Fruit fly (Drosophila melanogaster) whole organism, embryonic: ENCODE measurements around the gene Csk.
A peak's percentile ranks its signal among the peaks of the same experiment; 100 is the strongest.

ENCODE experiments used
- Atf-2 ChIP-seq: fragments of 200-800 bp; sonication (Bioruptor generic); optimal IDR thresholded peaks from 2 replicates; lab custom pipeline; 2016; ENCODE audit warnings: missing biosample characterization, missing genetic modification characterization
- BtbVII ChIP-seq: fragments of 200-800 bp; sonication (Bioruptor generic); optimal IDR thresholded peaks from 3 replicates; lab custom pipeline; 2017; ENCODE audit warnings: missing biosample characterization, mild to moderate bottlenecking, missing genetic modification characterization
- CG10959 ChIP-seq: fragments of 200-800 bp; sonication (Bioruptor generic); IDR thresholded peaks from 2 replicates; pipeline ENCODE4 v1.3.6; 2022; ENCODE audit warnings: missing biosample characterization, missing genetic modification characterization
- CG12299 ChIP-seq: fragments of 200-800 bp; sonication (Bioruptor generic); optimal IDR thresholded peaks from 2 replicates; lab custom pipeline; 2018; ENCODE audit warnings: missing biosample characterization, mild to moderate bottlenecking, missing genetic modification characterization
- CG1603 ChIP-seq: fragments of 200-800 bp; sonication (Bioruptor generic); optimal IDR thresholded peaks from 2 replicates; lab custom pipeline; 2019; ENCODE audit warnings: missing biosample characterization, mild to moderate bottlenecking, missing genetic modification characterization, moderate library complexity
- CG16813 ChIP-seq: fragments of 200-800 bp; sonication (Bioruptor generic); IDR thresholded peaks from 3 replicates; pipeline ENCODE4 v1.3.6; 2022; ENCODE audit warnings: missing biosample characterization, missing genetic modification characterization; ENCODE audit not compliant: partially characterized antibody
- CG17568 ChIP-seq: fragments of 200-800 bp; sonication (Bioruptor generic); optimal IDR thresholded peaks from 2 replicates; lab custom pipeline; 2018; ENCODE audit warnings: missing biosample characterization, mild to moderate bottlenecking, missing genetic modification characterization, moderate library complexity
- CG2875 ChIP-seq: fragments of 200-800 bp; sonication (Bioruptor generic); optimal IDR thresholded peaks from 2 replicates; lab custom pipeline; 2017; ENCODE audit warnings: missing biosample characterization, mild to moderate bottlenecking, missing genetic modification characterization, missing genetic modification reagents
- CG31441 ChIP-seq: fragments of 200-800 bp; sonication (Bioruptor generic); IDR thresholded peaks from 2 replicates; pipeline ENCODE4 v1.3.6; 2022; ENCODE audit warnings: missing biosample characterization, missing genetic modification characterization
- CG3995 ChIP-seq: fragments of 200-800 bp; sonication (Bioruptor generic); optimal IDR thresholded peaks from 3 replicates; lab custom pipeline; 2016; ENCODE audit warnings: missing biosample characterization, missing genetic modification characterization
- CG4617 ChIP-seq: fragments of 200-800 bp; sonication (Bioruptor generic); optimal IDR thresholded peaks from 3 replicates; lab custom pipeline; 2016; ENCODE audit warnings: missing biosample characterization, missing genetic modification characterization, borderline replicate concordance
- CG6272 ChIP-seq: fragments of 200-800 bp; sonication (Bioruptor generic); IDR thresholded peaks from 2 replicates; pipeline ENCODE4 v1.3.6; 2022; ENCODE audit warnings: missing biosample characterization, missing genetic modification characterization
- CG7928 ChIP-seq: fragments of 200-800 bp; sonication (Bioruptor generic); optimal IDR thresholded peaks from 2 replicates; lab custom pipeline; 2017; ENCODE audit warnings: missing biosample characterization, mild to moderate bottlenecking, missing genetic modification characterization
- CG8089 ChIP-seq: fragments of 200-800 bp; sonication (Bioruptor generic); optimal IDR thresholded peaks from 3 replicates; lab custom pipeline; 2016; ENCODE audit warnings: missing biosample characterization, missing genetic modification characterization
- CG8281 ChIP-seq: fragments of 200-800 bp; sonication (Bioruptor generic); optimal IDR thresholded peaks from 2 replicates; lab custom pipeline; 2018; ENCODE audit warnings: missing biosample characterization, mild to moderate bottlenecking, missing genetic modification characterization, moderate library complexity
- CG8944 ChIP-seq: fragments of 200-800 bp; sonication (Bioruptor generic); optimal IDR thresholded peaks from 3 replicates; lab custom pipeline; 2016; ENCODE audit warnings: missing biosample characterization, missing genetic modification characterization
- CG9215 ChIP-seq: fragments of 200-800 bp; sonication (Bioruptor generic); IDR thresholded peaks from 2 replicates; pipeline ENCODE4 v1.3.6; 2022; ENCODE audit warnings: missing biosample characterization, missing genetic modification characterization
- D ChIP-seq, 2 experiments: fragments of 200-800 bp in 1 of 2; fragments of >200 bp in 1 of 2; sonication (Bioruptor generic) in 1 of 2; optimal IDR thresholded peaks; 2 replicates in 1 of 2; 3 replicates in 1 of 2; lab custom pipeline; 2017; ENCODE audit warnings: mild to moderate bottlenecking in 1 of 2, missing biosample characterization in 1 of 2, missing genetic modification characterization in 1 of 2, missing genetic modification reagents in 1 of 2
- Ets65A ChIP-seq: fragments of 200-800 bp; sonication (Bioruptor generic); peaks from one replicate; lab custom pipeline; 2016; ENCODE audit warnings: missing biosample characterization, missing genetic modification characterization
- Fer3 ChIP-seq: fragments of 200-800 bp; sonication (Bioruptor generic); optimal IDR thresholded peaks from 2 replicates; lab custom pipeline; 2018; ENCODE audit warnings: missing biosample characterization, mild to moderate bottlenecking, missing genetic modification characterization, moderate library complexity
- H15 ChIP-seq: fragments of 200-800 bp; sonication (Bioruptor generic); IDR thresholded peaks from 3 replicates; pipeline ENCODE4 v1.3.6; 2022; ENCODE audit warnings: missing biosample characterization, missing genetic modification characterization
- H2.0 ChIP-seq: fragments of 200-800 bp; sonication (Bioruptor generic); IDR thresholded peaks from 2 replicates; pipeline ENCODE4 v1.3.6; 2022; ENCODE audit warnings: missing biosample characterization, missing genetic modification characterization
- Hey ChIP-seq: fragments of 200-800 bp; sonication (Bioruptor generic); optimal IDR thresholded peaks from 3 replicates; lab custom pipeline; 2018; ENCODE audit warnings: missing biosample characterization, mild to moderate bottlenecking, missing genetic modification characterization
- Hmr ChIP-seq: fragments of 200-800 bp; sonication (Bioruptor generic); optimal IDR thresholded peaks from 3 replicates; lab custom pipeline; 2017; ENCODE audit warnings: mild to moderate bottlenecking, missing biosample characterization, missing genetic modification reagents, missing genetic modification characterization
- Hr51 ChIP-seq, 2 experiments: fragments of 200-800 bp; sonication (Bioruptor generic); optimal IDR thresholded peaks; 2 replicates in 1 of 2; 3 replicates in 1 of 2; lab custom pipeline; 2016 to 2018; ENCODE audit warnings: missing biosample characterization in 2 of 2, missing genetic modification characterization in 2 of 2, mild to moderate bottlenecking in 1 of 2, moderate library complexity in 1 of 2
- Oli ChIP-seq: fragments of 200-800 bp; sonication (Bioruptor generic); optimal IDR thresholded peaks from 2 replicates; lab custom pipeline; 2018; ENCODE audit warnings: missing biosample characterization, mild to moderate bottlenecking, missing genetic modification characterization, moderate library complexity
- Ravus ChIP-seq: fragments of 200-800 bp; sonication (Bioruptor generic); IDR thresholded peaks from 2 replicates; pipeline ENCODE4 v1.3.6; 2022; ENCODE audit warnings: missing biosample characterization, missing genetic modification characterization
- Sox100B ChIP-seq: fragments of 200-800 bp; sonication (Bioruptor generic); optimal IDR thresholded peaks from 3 replicates; lab custom pipeline; 2018; ENCODE audit warnings: missing biosample characterization, mild to moderate bottlenecking, missing genetic modification characterization
- Sry-β ChIP-seq: fragments of 200-800 bp; sonication (Bioruptor generic); optimal IDR thresholded peaks from 2 replicates; lab custom pipeline; 2018; ENCODE audit warnings: missing biosample characterization, mild to moderate bottlenecking, missing genetic modification characterization, moderate library complexity
- Ssrp ChIP-seq: fragments of 200-800 bp; sonication (Bioruptor generic); optimal IDR thresholded peaks from 2 replicates; lab custom pipeline; 2018; ENCODE audit warnings: missing biosample characterization, mild to moderate bottlenecking, missing genetic modification characterization, moderate library complexity
- Tbp ChIP-seq: fragments of >200 bp; optimal IDR thresholded peaks from 2 replicates; lab custom pipeline; 2018; ENCODE audit warnings: missing biosample characterization, missing genetic modification characterization
- Xbp1 ChIP-seq: fragments of 200-800 bp; sonication (Bioruptor generic); optimal IDR thresholded peaks from 3 replicates; lab custom pipeline; 2016; ENCODE audit warnings: missing biosample characterization, mild to moderate bottlenecking, missing genetic modification characterization
- aop ChIP-seq: fragments of 200-800 bp; sonication (Bioruptor generic); IDR thresholded peaks from 2 replicates; pipeline ENCODE4 v1.3.6; 2022; ENCODE audit warnings: missing biosample characterization, missing genetic modification characterization
- ase ChIP-seq: fragments of 200-800 bp; sonication (Bioruptor generic); IDR thresholded peaks from 3 replicates; pipeline ENCODE4 v1.3.6; 2022; ENCODE audit warnings: missing biosample characterization, missing genetic modification characterization
- cas ChIP-seq: fragments of 200-800 bp; sonication (Bioruptor generic); IDR thresholded peaks from 2 replicates; pipeline ENCODE4 v1.3.6; 2022; ENCODE audit warnings: missing biosample characterization, missing genetic modification characterization
- danr ChIP-seq: fragments of 200-800 bp; sonication (Bioruptor generic); IDR thresholded peaks from 2 replicates; pipeline ENCODE4 v1.3.6; 2022; ENCODE audit warnings: missing biosample characterization, missing genetic modification characterization
- dmrt99B ChIP-seq: fragments of 200-800 bp; sonication (Bioruptor generic); optimal IDR thresholded peaks from 2 replicates; lab custom pipeline; 2018; ENCODE audit warnings: missing biosample characterization, mild to moderate bottlenecking, missing genetic modification characterization, moderate library complexity
- gfzf ChIP-seq: fragments of 200-800 bp; sonication (Bioruptor generic); optimal IDR thresholded peaks from 2 replicates; lab custom pipeline; 2016; ENCODE audit warnings: missing biosample characterization, mild to moderate bottlenecking, missing genetic modification characterization, moderate library complexity
- ind ChIP-seq: fragments of 200-800 bp; sonication (Bioruptor generic); optimal IDR thresholded peaks from 3 replicates; lab custom pipeline; 2016; ENCODE audit warnings: missing biosample characterization, missing genetic modification characterization
- kni ChIP-seq: fragments of 200-800 bp; sonication (Bioruptor generic); optimal IDR thresholded peaks from 3 replicates; lab custom pipeline; 2017; ENCODE audit warnings: mild to moderate bottlenecking, missing biosample characterization, missing genetic modification reagents, missing genetic modification characterization
- pros ChIP-seq: fragments of 200-800 bp; sonication (Bioruptor generic); optimal IDR thresholded peaks from 3 replicates; lab custom pipeline; 2019; ENCODE audit warnings: missing biosample characterization, mild to moderate bottlenecking, missing genetic modification characterization, moderate library complexity
- shn ChIP-seq: fragments of 200-800 bp; sonication (Bioruptor generic); optimal IDR thresholded peaks from 3 replicates; lab custom pipeline; 2016; ENCODE audit warnings: missing biosample characterization, missing genetic modification characterization
- sisA ChIP-seq: fragments of 200-800 bp; sonication (Bioruptor generic); IDR thresholded peaks from 2 replicates; pipeline ENCODE4 v1.3.6; 2022; ENCODE audit warnings: missing biosample characterization, missing genetic modification characterization
- slp2 ChIP-seq: fragments of 200-800 bp; sonication (Bioruptor generic); optimal IDR thresholded peaks from 2 replicates; lab custom pipeline; 2016; ENCODE audit warnings: missing biosample characterization, missing genetic modification characterization
- tin ChIP-seq: fragments of 200-800 bp; sonication (Bioruptor generic); optimal IDR thresholded peaks from 3 replicates; lab custom pipeline; 2016; ENCODE audit warnings: missing biosample characterization, missing genetic modification characterization
- tll ChIP-seq, 2 experiments: fragments of 200-800 bp in 1 of 2; fragments of >200 bp in 1 of 2; sonication (Bioruptor generic) in 1 of 2; optimal IDR thresholded peaks; 2 replicates each; lab custom pipeline; 2017 to 2019; ENCODE audit warnings: missing biosample characterization in 2 of 2, missing genetic modification characterization in 2 of 2, mild to moderate bottlenecking in 1 of 2, moderate library complexity in 1 of 2
- trem ChIP-seq: fragments of 200-800 bp; optimal IDR thresholded peaks from 3 replicates; lab custom pipeline; 2019; ENCODE audit warnings: missing biosample characterization, mild to moderate bottlenecking, missing genetic modification characterization, moderate library complexity
- twi ChIP-seq: fragments of 200-800 bp; optimal IDR thresholded peaks from 2 replicates; lab custom pipeline; 2019; ENCODE audit warnings: missing biosample characterization, mild to moderate bottlenecking, missing genetic modification characterization, moderate library complexity
- unc-4 ChIP-seq: fragments of 200-800 bp; sonication (Bioruptor generic); IDR thresholded peaks from 2 replicates; pipeline ENCODE4 v1.3.6; 2022; ENCODE audit warnings: missing biosample characterization, missing genetic modification characterization; ENCODE audit not compliant: partially characterized antibody

The Csk gene

dm6 chr3R:11655873-11656374, 5.4 kb upstream of the Csk start, which contains the start of gene CG42327 (continued):
- TF ChIP-seq CG9215 (peak; percentile 73), Hey (tag; lab: Kevin White, UChicago) (no peak), Ravus (GFP tag; lab: Robert Waterston, UW) (peak; percentile 66), CG8089 (GFP tag; lab: Kevin White, UChicago) (peak; percentile 60), kni (GFP tag; lab: Kevin White, UChicago) (no peak), unc-4 (GFP tag; lab: Robert Waterston, UW) (no peak; the same call in 1 of the 2 replicates), shn (GFP tag; lab: Kevin White, UChicago) (peak; percentile 79), pros (GFP tag; lab: Kevin White, UChicago) (no peak), BtbVII (GFP tag; lab: Kevin White, UChicago) (peak; percentile 93), CG16813 (GFP tag; lab: Robert Waterston, UW) (0 out of 3 replicates have a peak, but pooled peaks have one; percentile 23), CG17568 (GFP tag; lab: Kevin White, UChicago) (peak; percentile 92), Hr51 (GFP tag; optimal IDR thresholded peaks at IDR 0.05; lab: Kevin White, UChicago) (peak; percentile 74 to 96), danr (GFP tag; lab: Robert Waterston, UW) (peak; percentile 87), Fer3 (tag; lab: Kevin White, UChicago) (peak; percentile 87), CG8944 (GFP tag; lab: Kevin White, UChicago) (peak; percentile 81), sisA (GFP tag; lab: Robert Waterston, UW) (peak; percentile 94), dmrt99B (tag; lab: Kevin White, UChicago) (peak; percentile 96), gfzf (no peak), Atf-2 (GFP tag; lab: Kevin White, UChicago) (peak; percentile 82), CG1603 (tag; lab: Kevin White, UChicago) (peak; percentile 84), tin (peak; percentile 94), Ets65A (GFP tag; lab: Kevin White, UChicago) (peak; percentile 89), CG3995 (GFP tag; lab: Kevin White, UChicago) (no peak), Ssrp (tag; lab: Kevin White, UChicago) (peak; percentile 93), aop (GFP tag; lab: Robert Waterston, UW) (peak; percentile 61; the same call in 1 of the 2 replicates), CG7928 (peak; percentile 51), CG10959 (GFP tag; lab: Robert Waterston, UW) (peak; percentile 95), D (optimal IDR thresholded peaks at IDR 0.05; lab: Kevin White, UChicago) (no peak), D (GFP tag; optimal IDR thresholded peaks at IDR 0.05; lab: Kevin White, UChicago) (peak; percentile 91), Oli (tag; lab: Kevin White, UChicago) (peak; percentile 95), H2.0 (GFP tag; lab: Robert Waterston, UW) (peak; percentile 93), CG8281 (tag; lab: Kevin White, UChicago) (peak; percentile 75), tll (GFP tag; optimal IDR thresholded peaks at IDR 0.05; lab: Kevin White, UChicago) (no peak), Hmr (GFP tag; lab: Kevin White, UChicago) (peak; percentile 92), trem (tag; lab: Kevin White, UChicago) (peak; percentile 91), Tbp (GFP tag; lab: Kevin White, UChicago) (no peak), Sox100B (GFP tag; lab: Kevin White, UChicago) (peak; percentile 92), CG6272 (GFP tag; lab: Robert Waterston, UW) (peak; percentile 93), slp2 (GFP tag; lab: Kevin White, UChicago) (peak; percentile 86), ind (GFP tag; lab: Kevin White, UChicago) (peak; percentile 89), H15 (GFP tag; lab: Robert Waterston, UW) (peak; percentile 97), twi (tag; lab: Kevin White, UChicago) (peak; percentile 72), ase (GFP tag; lab: Robert Waterston, UW) (peak; percentile 97), cas (GFP tag; lab: Robert Waterston, UW) (peak; percentile 78), Sry-β (GFP tag; lab: Kevin White, UChicago) (peak; percentile 66), CG4617 (GFP tag; lab: Kevin White, UChicago) (peak; percentile 77), Xbp1 (GFP tag; lab: Kevin White, UChicago) (peak; percentile 96), CG31441 (peak; percentile 98), CG2875 (GFP tag; lab: Kevin White, UChicago) (peak; percentile 98), CG12299 (tag; lab: Kevin White, UChicago) (peak; percentile 91)
